Fruit fly (Drosophila melanogaster): ENCODE measurements around the gene CG5466.
A peak's percentile ranks its signal among the peaks of the same experiment; 100 is the strongest.

Gene CG5466

dm6 chr3R:20593463-20593838 is 24.2 kb upstream of the CG5466 start:
- TF ChIP-seq CG1620 (GFP tag; optimal IDR thresholded peaks at IDR 0.05) (no peak), ovo (GFP tag; optimal IDR thresholded peaks at IDR 0.05) (no peak), cic (GFP tag; optimal IDR thresholded peaks at IDR 0.05) (no peak), CG5204 (GFP tag; optimal IDR thresholded peaks at IDR 0.05) (no peak)

- TF ChIP-seq CG1620 (GFP tag; optimal IDR thresholded peaks at IDR 0.05), result no peak
- peak; percentile 79 for TF ChIP-seq CG11617 (GFP tag; optimal IDR thresholded peaks at IDR 0.05)
- peak; percentile 74 for TF ChIP-seq CG7045 (GFP tag; optimal IDR thresholded peaks at IDR 0.05)
- peak; percentile 15 for TF ChIP-seq Clk (GFP tag; optimal IDR thresholded peaks at IDR 0.05)
- no peak for TF ChIP-seq Hr96 (GFP tag; optimal IDR thresholded peaks at IDR 0.05)
- TF ChIP-seq cic (GFP tag; optimal IDR thresholded peaks at IDR 0.05), result no peak
- peak; percentile 72 for TF ChIP-seq CG12768 (GFP tag; optimal IDR thresholded peaks at IDR 0.05)
- TF ChIP-seq CG5204 (GFP tag; optimal IDR thresholded peaks at IDR 0.05), result no peak
- TF ChIP-seq CG33017 (tag; optimal IDR thresholded peaks at IDR 0.05), result peak; percentile 84
- peak; percentile 66 for TF ChIP-seq pad (GFP tag; optimal IDR thresholded peaks at IDR 0.05)
- TF ChIP-seq Mnt (GFP tag; optimal IDR thresholded peaks at IDR 0.05), result no peak
- TF ChIP-seq bab1 (GFP tag; optimal IDR thresholded peaks at IDR 0.05), result peak; percentile 87
- TF ChIP-seq CG14711 (tag; optimal IDR thresholded peaks at IDR 0.05), result peak; percentile 86
- peak; percentile 51 for TF ChIP-seq tj (GFP tag; optimal IDR thresholded peaks at IDR 0.05)
- TF ChIP-seq kay (GFP tag; ENCODE audit: borderline replicate concordance), result no peak
- no peak for TF ChIP-seq ovo (GFP tag; optimal IDR thresholded peaks at IDR 0.05)
- no peak for TF ChIP-seq cnc (optimal IDR thresholded peaks at IDR 0.05)
- TF ChIP-seq toe (GFP tag; optimal IDR thresholded peaks at IDR 0.05), result no peak
- TF ChIP-seq Crg-1 (GFP tag; optimal IDR thresholded peaks at IDR 0.05), result no peak
- peak; percentile 84 for TF ChIP-seq CG7101 (tag; optimal IDR thresholded peaks at IDR 0.05)
These were observed 23.2 kb upstream of the CG5466 start for dm6 chr3R:20594194-20595144.

DNA sequence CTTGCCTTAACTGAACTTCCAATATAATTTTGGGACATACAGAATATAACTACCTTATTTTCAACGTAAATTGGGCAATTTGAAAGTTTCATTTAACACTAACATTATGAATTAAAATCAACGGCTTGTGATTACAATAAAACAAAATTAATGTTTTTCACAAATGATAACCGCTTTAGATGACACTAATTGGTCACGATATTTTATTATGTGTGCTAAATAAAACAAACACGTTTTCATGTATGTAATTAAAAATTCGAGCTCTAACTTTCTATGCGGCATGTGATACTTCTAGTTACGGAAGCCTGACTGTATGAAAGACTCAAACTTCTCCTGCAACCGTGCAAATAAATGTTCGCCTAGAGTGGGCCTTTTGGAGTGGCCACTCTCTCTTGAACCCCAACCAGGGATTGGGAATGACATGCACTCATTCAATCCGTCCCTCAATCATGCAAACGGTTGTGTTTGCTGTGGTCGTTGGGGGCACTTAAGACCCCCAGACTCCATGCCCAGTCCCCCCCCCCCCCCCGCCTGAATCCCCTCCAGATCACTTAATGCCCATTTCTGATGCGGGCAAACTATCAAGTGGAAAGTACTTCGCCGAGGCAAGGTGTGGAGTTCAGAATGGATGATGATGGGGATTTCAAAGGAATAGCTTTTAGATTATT is 22.4 kb upstream of the CG5466 start:
- no peak for TF ChIP-seq CG11617 (GFP tag; optimal IDR thresholded peaks at IDR 0.05)
- TF ChIP-seq CG14711 (tag; optimal IDR thresholded peaks at IDR 0.05), result no peak
- no peak for TF ChIP-seq toe (GFP tag; optimal IDR thresholded peaks at IDR 0.05)
- no peak for TF ChIP-seq cic (GFP tag; optimal IDR thresholded peaks at IDR 0.05)

DNA sequence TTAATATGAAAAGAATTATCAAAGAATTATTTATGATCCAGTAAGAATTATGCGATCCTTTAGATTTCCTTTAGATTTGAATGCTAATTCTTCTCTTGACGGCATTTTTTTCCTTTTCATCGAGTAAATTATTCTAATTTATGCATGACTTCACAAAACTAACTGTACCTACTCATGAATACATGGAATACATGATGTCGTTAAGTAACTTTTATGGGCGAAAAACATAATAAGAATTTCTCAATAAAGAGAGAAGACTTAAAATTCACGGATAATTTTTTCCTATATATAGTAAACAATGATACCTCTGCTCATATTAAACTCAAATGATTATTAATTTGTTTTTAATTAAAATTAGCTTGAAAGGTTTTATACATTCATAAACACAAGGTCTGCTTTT is 21.8 kb upstream of the CG5466 start:
- TF ChIP-seq CG12768 (GFP tag; optimal IDR thresholded peaks at IDR 0.05) (no peak), cic (GFP tag; optimal IDR thresholded peaks at IDR 0.05) (no peak), Mnt (GFP tag; optimal IDR thresholded peaks at IDR 0.05) (no peak), bab1 (GFP tag; optimal IDR thresholded peaks at IDR 0.05) (no peak), ovo (GFP tag; optimal IDR thresholded peaks at IDR 0.05) (no peak), CG7101 (tag; optimal IDR thresholded peaks at IDR 0.05) (no peak), CG14711 (tag; optimal IDR thresholded peaks at IDR 0.05) (no peak), CG33017 (tag; optimal IDR thresholded peaks at IDR 0.05) (no peak), Clk (GFP tag; optimal IDR thresholded peaks at IDR 0.05) (no peak), cnc (optimal IDR thresholded peaks at IDR 0.05) (no peak), CG7045 (GFP tag; optimal IDR thresholded peaks at IDR 0.05) (no peak), CG5204 (GFP tag; optimal IDR thresholded peaks at IDR 0.05) (no peak), pad (GFP tag; optimal IDR thresholded peaks at IDR 0.05) (no peak), CG11617 (GFP tag; optimal IDR thresholded peaks at IDR 0.05) (no peak), Crg-1 (GFP tag; optimal IDR thresholded peaks at IDR 0.05) (no peak), CG1620 (GFP tag; optimal IDR thresholded peaks at IDR 0.05) (no peak), toe (GFP tag; optimal IDR thresholded peaks at IDR 0.05) (no peak), tj (GFP tag; optimal IDR thresholded peaks at IDR 0.05) (no peak)

DNA sequence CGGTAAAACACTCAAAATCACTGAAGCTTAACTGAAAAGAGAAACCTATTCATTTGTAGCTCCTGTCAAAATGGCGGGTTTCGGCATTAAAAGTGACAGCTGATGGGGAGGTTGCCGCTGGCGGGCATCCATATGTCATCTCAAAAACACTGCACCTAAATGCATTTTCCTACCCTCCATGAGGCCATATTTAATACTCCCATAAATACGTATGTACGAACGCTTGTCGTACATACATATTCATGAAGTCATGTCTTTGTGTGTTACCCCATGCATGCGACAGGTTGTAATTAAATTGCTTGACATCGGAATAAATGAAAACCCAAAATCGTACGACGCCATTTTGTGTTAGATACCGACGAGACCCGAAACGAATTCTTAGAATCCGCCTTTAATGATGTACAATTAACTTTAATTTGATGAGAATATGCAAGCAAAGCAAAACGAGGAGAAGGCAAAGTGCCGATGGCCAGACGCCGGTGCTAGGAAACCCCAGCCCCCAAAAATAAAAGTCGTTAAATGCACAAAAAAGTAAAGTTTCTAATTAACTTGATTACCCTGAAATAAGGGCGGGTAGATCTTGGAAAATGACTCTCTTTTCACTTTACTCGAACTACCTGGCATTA is 21.2 kb upstream of the CG5466 start:
- TF ChIP-seq cic (GFP tag; optimal IDR thresholded peaks at IDR 0.05) (no peak), CG14711 (tag; optimal IDR thresholded peaks at IDR 0.05) (no peak), tj (GFP tag; optimal IDR thresholded peaks at IDR 0.05) (peak; percentile 10)

dm6 chr3R:20597407-20598325 is 20.0 kb upstream of the CG5466 start:
- no peak for TF ChIP-seq kay (GFP tag; ENCODE audit: borderline replicate concordance)
- TF ChIP-seq CG5204 (GFP tag; optimal IDR thresholded peaks at IDR 0.05), result no peak
- no peak for TF ChIP-seq bab1 (GFP tag; optimal IDR thresholded peaks at IDR 0.05)
- no peak for TF ChIP-seq pad (GFP tag; optimal IDR thresholded peaks at IDR 0.05)
- TF ChIP-seq cnc (optimal IDR thresholded peaks at IDR 0.05), result no peak
- no peak for TF ChIP-seq CG11617 (GFP tag; optimal IDR thresholded peaks at IDR 0.05)
- no peak for TF ChIP-seq ovo (GFP tag; optimal IDR thresholded peaks at IDR 0.05)
- TF ChIP-seq CG12768 (GFP tag; optimal IDR thresholded peaks at IDR 0.05), result no peak
- TF ChIP-seq toe (GFP tag; optimal IDR thresholded peaks at IDR 0.05), result no peak
- no peak for TF ChIP-seq Crg-1 (GFP tag; optimal IDR thresholded peaks at IDR 0.05)
- no peak for TF ChIP-seq Mnt (GFP tag; optimal IDR thresholded peaks at IDR 0.05)
- TF ChIP-seq CG14711 (tag; optimal IDR thresholded peaks at IDR 0.05), result no peak
- no peak for TF ChIP-seq Hr96 (GFP tag; optimal IDR thresholded peaks at IDR 0.05)
- TF ChIP-seq Clk (GFP tag; optimal IDR thresholded peaks at IDR 0.05), result no peak
- TF ChIP-seq cic (GFP tag; optimal IDR thresholded peaks at IDR 0.05), result no peak
- TF ChIP-seq CG7045 (GFP tag; optimal IDR thresholded peaks at IDR 0.05), result no peak
- no peak for TF ChIP-seq CG7101 (tag; optimal IDR thresholded peaks at IDR 0.05)
- no peak for TF ChIP-seq tj (GFP tag; optimal IDR thresholded peaks at IDR 0.05)
- TF ChIP-seq CG33017 (tag; optimal IDR thresholded peaks at IDR 0.05), result no peak
